Fruit fly (Drosophila melanogaster): ENCODE measurements around the gene CG13926.

dm6 chr3L:1580821-1581220 is 37.1 kb downstream of the CG13926 start:
- TF ChIP-seq ttk (optimal IDR thresholded peaks at IDR 0.05) (no peak), h (optimal IDR thresholded peaks at IDR 0.05) (no peak), psq (optimal IDR thresholded peaks at IDR 0.05) (no peak), insv (optimal IDR thresholded peaks at IDR 0.05) (no peak)
